Fruit fly (Drosophila melanogaster) whole organism, embryonic: ENCODE data around the gene Cln7.

Experiments
- CG17359 ChIP-seq: fragments of 200-800 bp; sonication (Bioruptor generic); optimal IDR thresholded peaks from 3 replicates; lab custom pipeline; 2018; ENCODE audit warnings: missing biosample characterization, mild to moderate bottlenecking, missing genetic modification characterization, moderate library complexity
- CG17829 ChIP-seq: fragments of 200-800 bp; optimal IDR thresholded peaks from 2 replicates; lab custom pipeline; 2019; ENCODE audit warnings: missing biosample characterization, mild to moderate bottlenecking, missing genetic modification characterization, moderate library complexity
- CG4404 ChIP-seq: fragments of 200-800 bp; sonication (Bioruptor generic); IDR thresholded peaks from 2 replicates; pipeline ENCODE4 v1.3.6; 2022; ENCODE audit warnings: missing biosample characterization, missing genetic modification characterization
- CG4424 ChIP-seq: fragments of 200-800 bp; sonication (Bioruptor generic); optimal IDR thresholded peaks from 3 replicates; lab custom pipeline; 2016; ENCODE audit warnings: missing biosample characterization, missing genetic modification characterization
- CG9817 ChIP-seq: fragments of 200-800 bp; sonication (Bioruptor generic); optimal IDR thresholded peaks from 2 replicates; lab custom pipeline; 2018; ENCODE audit warnings: missing biosample characterization, mild to moderate bottlenecking, missing genetic modification characterization, moderate library complexity
- Myb ChIP-seq: fragments of 200-800 bp; sonication (Bioruptor generic); optimal IDR thresholded peaks from 2 replicates; lab custom pipeline; 2016; ENCODE audit warnings: missing biosample characterization, missing genetic modification characterization
- esg ChIP-seq: fragments of 200-800 bp; sonication (Bioruptor generic); conservative IDR thresholded peaks from 2 replicates; pipeline ENCODE4 v1.3.6; 2022; ENCODE audit warnings: missing biosample characterization, missing genetic modification characterization
- pfk ChIP-seq: fragments of 200-800 bp; sonication (Bioruptor generic); optimal IDR thresholded peaks from 2 replicates; lab custom pipeline; 2018; ENCODE audit warnings: missing biosample characterization, mild to moderate bottlenecking, missing genetic modification characterization, moderate library complexity

DNA sequence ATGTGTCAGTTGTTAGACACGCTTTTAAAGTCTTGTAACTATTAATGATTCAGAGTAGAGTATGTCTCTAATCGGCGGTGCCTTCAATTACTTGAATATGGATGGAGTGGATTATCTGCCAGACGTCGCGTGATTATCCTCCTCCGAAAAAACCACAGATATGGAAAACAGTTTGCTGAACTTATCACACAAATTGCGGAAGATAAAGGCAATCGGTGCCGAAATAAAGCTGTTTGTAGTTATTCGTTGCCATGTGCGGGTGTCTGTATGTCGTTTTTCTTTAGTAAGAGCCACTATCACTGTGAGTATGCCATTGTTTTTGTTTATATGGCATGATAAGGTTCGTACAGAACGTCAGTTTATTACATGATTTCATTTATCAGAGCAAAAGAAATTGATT, 982 bp downstream of the Cln7 start:
- TF ChIP-seq CG9817 (tag; lab: Kevin White, UChicago) (no peak), CG4424 (GFP tag; lab: Kevin White, UChicago) (no peak), CG17829 (tag; lab: Kevin White, UChicago) (no peak), CG4404 (GFP tag; lab: Robert Waterston, UW) (no peak), Myb (GFP tag; lab: Kevin White, UChicago) (no peak), esg (no peak), pfk (GFP tag; lab: Kevin White, UChicago) (no peak), CG17359 (tag; lab: Kevin White, UChicago) (no peak)
